Worm (Caenorhabditis elegans) whole organism, late embryonic: ENCODE measurements around the gene best-19.
A peak's percentile ranks its signal among the peaks of the same experiment; 100 is the strongest.

Source experiments
- C08G9.2 ChIP-seq: sonication (generic microtip); optimal IDR thresholded peaks from 2 replicates; lab custom pipeline; 2016; ENCODE audit warnings: mild to moderate bottlenecking, missing genetic modification characterization, moderate library complexity, missing compliant biosample characterization
- C38D4.7 ChIP-seq: fragments of 200-800 bp; sonication (Bioruptor generic); optimal IDR thresholded peaks from 2 replicates; lab custom pipeline; 2018; ENCODE audit warnings: mild to moderate bottlenecking, missing genetic modification characterization, moderate library complexity, missing compliant biosample characterization
- K02D7.2 ChIP-seq: sonication (generic microtip); optimal IDR thresholded peaks from 2 replicates; lab custom pipeline; 2017; ENCODE audit warnings: mild to moderate bottlenecking, missing genetic modification characterization, missing compliant biosample characterization
- T23F11.4 ChIP-seq: fragments of 200-800 bp; sonication (Bioruptor generic); optimal IDR thresholded peaks from 2 replicates; lab custom pipeline; 2018; ENCODE audit warnings: mild to moderate bottlenecking, missing genetic modification characterization, missing compliant biosample characterization
- Y22D7AL.16 ChIP-seq: sonication (generic microtip); optimal IDR thresholded peaks from 2 replicates; lab custom pipeline; 2016; ENCODE audit warnings: missing genetic modification characterization, missing compliant biosample characterization
- ahr-1 ChIP-seq: sonication (generic microtip); optimal IDR thresholded peaks from 2 replicates; lab custom pipeline; 2016; ENCODE audit warnings: missing genetic modification characterization, missing compliant biosample characterization
- ceh-14 ChIP-seq: sonication (generic microtip); optimal IDR thresholded peaks from 2 replicates; lab custom pipeline; 2016; ENCODE audit warnings: missing genotype, missing genetic modification characterization, missing compliant biosample characterization
- ceh-18 ChIP-seq: sonication (generic microtip); optimal IDR thresholded peaks from 2 replicates; lab custom pipeline; 2016; ENCODE audit warnings: missing genetic modification characterization, missing compliant biosample characterization
- ceh-22 ChIP-seq: sonication (generic microtip); optimal IDR thresholded peaks from 2 replicates; lab custom pipeline; 2017; ENCODE audit warnings: missing biosample characterization, missing genetic modification characterization
- ceh-31 ChIP-seq: sonication (generic microtip); optimal IDR thresholded peaks from 2 replicates; lab custom pipeline; 2016; ENCODE audit warnings: missing genetic modification characterization, missing compliant biosample characterization
- ceh-34 ChIP-seq: sonication (generic microtip); optimal IDR thresholded peaks from 2 replicates; lab custom pipeline; 2016; ENCODE audit warnings: mild to moderate bottlenecking, missing genetic modification characterization, missing compliant biosample characterization
- ceh-45 ChIP-seq: fragments of 200-800 bp; sonication (Bioruptor generic); IDR thresholded peaks from 2 replicates; pipeline ENCODE4 v1.3.6; 2022; ENCODE audit warnings: missing genetic modification reagents, missing genetic modification characterization, missing compliant biosample characterization
- ceh-48 ChIP-seq: sonication (generic microtip); optimal IDR thresholded peaks from 2 replicates; lab custom pipeline; 2016; ENCODE audit warnings: missing genetic modification characterization, inconsistent platforms, missing compliant biosample characterization
- ceh-6 ChIP-seq: fragments of 200-800 bp; sonication (Bioruptor generic); optimal IDR thresholded peaks from 2 replicates; lab custom pipeline; 2018; ENCODE audit warnings: mild to moderate bottlenecking, missing genetic modification characterization, missing compliant biosample characterization
- ceh-9 ChIP-seq: sonication (generic microtip); optimal IDR thresholded peaks from 2 replicates; lab custom pipeline; 2016; ENCODE audit warnings: mild to moderate bottlenecking, missing genetic modification characterization, inconsistent platforms, missing compliant biosample characterization
- dmd-4 ChIP-seq: sonication (generic microtip); optimal IDR thresholded peaks from 2 replicates; lab custom pipeline; 2016; ENCODE audit warnings: borderline replicate concordance, missing genetic modification characterization, missing compliant biosample characterization
- elt-2 ChIP-seq: sonication (generic microtip); optimal IDR thresholded peaks from 2 replicates; lab custom pipeline; 2016; ENCODE audit warnings: missing genetic modification reagents, missing genetic modification characterization, missing compliant biosample characterization
- elt-4 ChIP-seq: sonication (generic microtip); optimal IDR thresholded peaks from 2 replicates; lab custom pipeline; 2016; ENCODE audit warnings: missing genetic modification characterization, missing compliant biosample characterization
- ets-4 ChIP-seq: sonication (generic microtip); optimal IDR thresholded peaks from 2 replicates; lab custom pipeline; 2016; ENCODE audit warnings: missing genetic modification characterization, missing compliant biosample characterization
- eyg-1 ChIP-seq: sonication (generic microtip); optimal IDR thresholded peaks from 2 replicates; lab custom pipeline; 2016; ENCODE audit warnings: missing genotype, missing genetic modification characterization, missing compliant biosample characterization
- fax-1 ChIP-seq: sonication (generic microtip); optimal IDR thresholded peaks from 2 replicates; lab custom pipeline; 2016; ENCODE audit warnings: missing genotype, missing genetic modification characterization, missing compliant biosample characterization
- fkh-10 ChIP-seq: fragments of 150-350 bp; optimal IDR thresholded peaks from 2 replicates; lab custom pipeline; 2014; ENCODE audit warnings: missing biosample characterization, missing genetic modification reagents, missing genetic modification characterization
- gmeb-2 ChIP-seq: sonication (generic microtip); optimal IDR thresholded peaks from 2 replicates; lab custom pipeline; 2016; ENCODE audit warnings: missing genetic modification characterization, inconsistent platforms, missing compliant biosample characterization
- hlh-15 ChIP-seq: sonication (generic microtip); optimal IDR thresholded peaks from 2 replicates; lab custom pipeline; 2016; ENCODE audit warnings: missing genetic modification characterization, missing compliant biosample characterization
- hlh-6 ChIP-seq: sonication (generic microtip); optimal IDR thresholded peaks from 2 replicates; lab custom pipeline; 2016; ENCODE audit warnings: missing genotype, missing genetic modification characterization, missing compliant biosample characterization
- hlh-8 ChIP-seq: sonication (generic microtip); optimal IDR thresholded peaks from 2 replicates; lab custom pipeline; 2016; ENCODE audit warnings: missing genotype, missing genetic modification characterization, missing compliant biosample characterization
- lim-6 ChIP-seq: sonication (generic microtip); optimal IDR thresholded peaks from 2 replicates; lab custom pipeline; 2016; ENCODE audit warnings: missing genetic modification characterization, missing compliant biosample characterization
- nfya-1 ChIP-seq: sonication (generic microtip); optimal IDR thresholded peaks from 2 replicates; lab custom pipeline; 2017; ENCODE audit warnings: missing genetic modification characterization, mild to moderate bottlenecking, missing compliant biosample characterization, antibody characterized with exemption, moderate library complexity
- pag-3 ChIP-seq: sonication (generic microtip); optimal IDR thresholded peaks from 2 replicates; lab custom pipeline; 2016; ENCODE audit warnings: missing compliant biosample characterization, missing genetic modification characterization, borderline replicate concordance
- pat-9 ChIP-seq: fragments of 200-800 bp; sonication (Bioruptor generic); optimal IDR thresholded peaks from 2 replicates; lab custom pipeline; 2018; ENCODE audit warnings: mild to moderate bottlenecking, missing genetic modification characterization, moderate library complexity, missing compliant biosample characterization
- pax-1 ChIP-seq: fragments of 150-350 bp; optimal IDR thresholded peaks from 2 replicates; lab custom pipeline; 2014; ENCODE audit warnings: missing biosample characterization, missing genetic modification characterization
- pha-2 ChIP-seq: sonication (generic microtip); optimal IDR thresholded peaks from 2 replicates; lab custom pipeline; 2017; ENCODE audit warnings: mild to moderate bottlenecking, missing genetic modification characterization, missing compliant biosample characterization
- rnt-1 ChIP-seq: sonication (generic microtip); optimal IDR thresholded peaks from 2 replicates; lab custom pipeline; 2016; ENCODE audit warnings: missing genetic modification characterization, missing compliant biosample characterization
- sdc-2 ChIP-seq: sonication (generic microtip); optimal IDR thresholded peaks from 2 replicates; lab custom pipeline; 2016; ENCODE audit warnings: missing genotype, missing genetic modification characterization, missing compliant biosample characterization
- unc-42 ChIP-seq: sonication (generic microtip); optimal IDR thresholded peaks from 2 replicates; lab custom pipeline; 2016; ENCODE audit warnings: missing genotype, missing genetic modification characterization, missing compliant biosample characterization
- ztf-16 ChIP-seq: sonication (generic microtip); optimal IDR thresholded peaks from 2 replicates; lab custom pipeline; 2017; ENCODE audit warnings: missing genetic modification characterization, missing compliant biosample characterization

best-19 gene

ce11 chrIV:322497-322896 lies 39.0 kb downstream of the best-19 start, which contains the start of gene grl-26 (continued):
- TF ChIP-seq K02D7.2 (peak; percentile 88), ceh-6 (GFP tag; lab: Kevin White, UChicago) (peak; percentile 57), ceh-9 (tag; lab: Kevin White, UChicago) (no peak), ceh-48 (tag; lab: Kevin White, UChicago) (peak; percentile 45), hlh-6 (tag; lab: Kevin White, UChicago) (peak; percentile 70), ets-4 (no peak), hlh-15 (tag; lab: Kevin White, UChicago) (peak; percentile 26), ceh-14 (peak; percentile 24), pag-3 (tag; lab: Kevin White, UChicago) (no peak), pha-2 (tag; lab: Kevin White, UChicago) (no peak), fax-1 (peak; percentile 30), rnt-1 (tag; lab: Kevin White, UChicago) (peak; percentile 83), ztf-16 (tag; lab: Kevin White, UChicago) (peak; percentile 52), pat-9 (tag; lab: Kevin White, UChicago) (peak; percentile 55), nfya-1 (tag; lab: Kevin White, UChicago) (peak; percentile 28), pax-1 (tag; lab: Kevin White, UChicago) (no peak), ceh-22 (tag; lab: Kevin White, UChicago) (no peak), elt-2 (tag; lab: Kevin White, UChicago) (peak; percentile 53), elt-4 (no peak), dmd-4 (tag; lab: Kevin White, UChicago) (peak; percentile 59), ceh-18 (peak; percentile 53)

- TF ChIP-seq ceh-22 (tag; lab: Kevin White, UChicago) (no peak), ceh-31 (tag; lab: Kevin White, UChicago) (no peak), pha-2 (tag; lab: Kevin White, UChicago) (no peak), ceh-34 (tag; lab: Kevin White, UChicago) (no peak), eyg-1 (no peak), C08G9.2 (no peak), unc-42 (no peak), T23F11.4 (GFP tag; lab: Kevin White, UChicago) (no peak)
These were observed 41.3 kb downstream of the best-19 start, which contains the start of gene drl-1 for ce11 chrIV:324759-325158. TSS of gene drl-1 (plus strand) at chrIV:325059.

- peak; percentile 42 for TF ChIP-seq hlh-6 (tag; lab: Kevin White, UChicago)
- no peak for TF ChIP-seq gmeb-2 (tag; lab: Kevin White, UChicago)
These were observed 42.2 kb downstream of the best-19 start for ce11 chrIV:325640-326039.

ce11 chrIV:326564-327070 lies 43.2 kb downstream of the best-19 start, which contains the start of gene col-101:
TSS of gene col-101 (minus strand) at chrIV:327020.
- TF ChIP-seq C38D4.7 (GFP tag; lab: Kevin White, UChicago) (no peak), fax-1 (no peak), nfya-1 (tag; lab: Kevin White, UChicago) (no peak), pha-2 (tag; lab: Kevin White, UChicago) (no peak), Y22D7AL.16 (tag; lab: Kevin White, UChicago) (no peak), T23F11.4 (GFP tag; lab: Kevin White, UChicago) (no peak), ceh-9 (tag; lab: Kevin White, UChicago) (no peak), sdc-2 (no peak), ceh-14 (no peak), elt-4 (no peak), lim-6 (tag; lab: Kevin White, UChicago) (no peak), hlh-8 (tag; lab: Kevin White, UChicago) (no peak), ahr-1 (no peak), fkh-10 (GFP tag; lab: Kevin White, UChicago) (no peak), ceh-48 (tag; lab: Kevin White, UChicago) (no peak), ceh-45 (no peak)
